Worm (Caenorhabditis elegans) whole organism, L4/young adult: ENCODE results near the gene F52C12.6.

Source experiments
- W03F9.2 ChIP-seq: fragments of 150-350 bp; optimal IDR thresholded peaks from 2 replicates; lab custom pipeline; 2014; ENCODE audit warnings: missing biosample characterization, missing genetic modification characterization
- dao-5 ChIP-seq: sonication (generic microtip); optimal IDR thresholded peaks from 2 replicates; lab custom pipeline; 2016; ENCODE audit warnings: missing genotype, missing genetic modification characterization, moderate library complexity, missing compliant biosample characterization
- him-1 ChIP-seq: sonication (generic microtip); optimal IDR thresholded peaks from 2 replicates; lab custom pipeline; 2016; ENCODE audit warnings: missing genotype, missing genetic modification reagents, missing genetic modification characterization, missing compliant biosample characterization

DNA sequence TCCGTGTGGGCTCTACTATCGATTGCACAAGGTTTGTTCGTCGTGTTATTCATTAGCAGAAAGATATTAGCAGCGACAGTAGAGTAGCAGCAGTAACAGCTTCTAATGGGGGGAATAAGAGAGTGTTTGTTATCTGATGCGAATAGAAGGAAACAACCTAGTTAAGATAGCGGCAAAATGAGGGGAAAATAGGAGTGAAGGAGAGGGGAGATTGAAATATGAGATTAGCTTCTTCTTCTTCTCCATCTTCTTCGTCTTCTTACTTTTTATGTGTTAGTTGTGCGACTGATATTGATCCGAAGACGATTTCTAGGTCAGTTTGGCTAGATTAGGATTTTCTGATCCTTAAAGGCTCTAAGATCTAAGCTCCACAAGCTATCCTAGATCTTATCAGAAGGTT is 41.6 kb upstream of the F52C12.6 start:
- TF ChIP-seq him-1 (tag; lab: Kevin White, UChicago) (no peak), W03F9.2 (tag; lab: Kevin White, UChicago) (no peak), dao-5 (tag; lab: Kevin White, UChicago) (no peak)
